Worm (Caenorhabditis elegans) whole organism, L3 larva: ENCODE data around the gene ZC443.4.
"Not testable (repeated sequence)": the region's sequence is repeated elsewhere in the genome, so short reads cannot be mapped to it uniquely, and the experiment has no call there.

Source experiments
- R02D3.7 ChIP-seq: fragments of 150-350 bp; optimal IDR thresholded peaks from 2 replicates; lab custom pipeline; 2014; ENCODE audit warnings: missing biosample characterization, missing genetic modification characterization
- ZK546.5 ChIP-seq: sonication (generic microtip); optimal IDR thresholded peaks from 2 replicates; lab custom pipeline; 2017; ENCODE audit warnings: missing biosample characterization, missing genetic modification characterization
- aly-2 ChIP-seq: fragments of 150-350 bp; optimal IDR thresholded peaks from 2 replicates; lab custom pipeline; 2014; ENCODE audit warnings: missing biosample characterization, missing genetic modification characterization
- ama-1 ChIP-seq: fragments of 150-350 bp; optimal IDR thresholded peaks from 2 replicates; lab custom pipeline; 2018
- ceh-16 ChIP-seq: sonication (generic microtip); optimal IDR thresholded peaks from 2 replicates; lab custom pipeline; 2017; ENCODE audit warnings: missing biosample characterization, missing genetic modification characterization
- ceh-28 ChIP-seq: fragments of 150-350 bp; optimal IDR thresholded peaks from 2 replicates; lab custom pipeline; 2014; ENCODE audit warnings: missing biosample characterization, missing genetic modification reagents, missing genetic modification characterization
- ceh-82 ChIP-seq: fragments of 150-350 bp; optimal IDR thresholded peaks from 2 replicates; lab custom pipeline; 2014; ENCODE audit warnings: missing biosample characterization, missing genetic modification characterization
- egl-27 ChIP-seq: sonication (generic microtip); optimal IDR thresholded peaks from 4 replicates; lab custom pipeline; 2017; ENCODE audit warnings: missing biosample characterization, missing genetic modification reagents, missing genetic modification characterization
- egl-5 ChIP-seq: fragments of 150-350 bp; optimal IDR thresholded peaks from 2 replicates; lab custom pipeline; 2017; ENCODE audit warnings: missing biosample characterization, missing genetic modification reagents, missing genetic modification characterization, inconsistent platforms
- elt-1 ChIP-seq: fragments of 150-350 bp; optimal IDR thresholded peaks from 2 replicates; lab custom pipeline; 2014; ENCODE audit warnings: missing biosample characterization, missing genetic modification characterization
- elt-2 ChIP-seq: sonication (generic microtip); optimal IDR thresholded peaks from 2 replicates; lab custom pipeline; 2016; ENCODE audit warnings: missing genetic modification reagents, mild to moderate bottlenecking, missing genetic modification characterization, missing compliant biosample characterization
- eor-1 ChIP-seq, 2 experiments: fragments of 150-350 bp; optimal IDR thresholded peaks; 2 replicates each; lab custom pipeline; 2014 to 2018; ENCODE audit warnings: missing biosample characterization in 2 of 2, missing genetic modification characterization in 2 of 2
- fkh-10 ChIP-seq: sonication (generic microtip); optimal IDR thresholded peaks from 2 replicates; lab custom pipeline; 2017; ENCODE audit warnings: missing biosample characterization, missing genetic modification reagents, missing genetic modification characterization
- fos-1 ChIP-seq: fragments of 150-350 bp; optimal IDR thresholded peaks from 2 replicates; lab custom pipeline; 2014; ENCODE audit warnings: missing biosample characterization, missing genetic modification characterization
- jun-1 ChIP-seq: fragments of 150-350 bp; optimal IDR thresholded peaks from 2 replicates; lab custom pipeline; 2014; ENCODE audit warnings: missing biosample characterization, missing genetic modification reagents, missing genetic modification characterization
- lin-15B ChIP-seq: fragments of 150-350 bp; optimal IDR thresholded peaks from 2 replicates; lab custom pipeline; 2014; ENCODE audit warnings: missing biosample characterization, missing genetic modification characterization
- lsy-12 ChIP-seq: sonication (generic microtip); optimal IDR thresholded peaks from 2 replicates; lab custom pipeline; 2016; ENCODE audit warnings: mild to moderate bottlenecking, missing genetic modification characterization, missing compliant biosample characterization
- nfya-1 ChIP-seq: sonication (generic microtip); optimal IDR thresholded peaks from 2 replicates; lab custom pipeline; 2017; ENCODE audit warnings: missing genetic modification characterization, mild to moderate bottlenecking, missing compliant biosample characterization, antibody characterized with exemption, moderate library complexity; ENCODE audit not compliant: insufficient read depth
- nhr-11 ChIP-seq: fragments of 150-350 bp; optimal IDR thresholded peaks from 2 replicates; lab custom pipeline; 2014; ENCODE audit warnings: missing biosample characterization, missing genetic modification characterization
- nhr-23 ChIP-seq: fragments of 150-350 bp; optimal IDR thresholded peaks from 2 replicates; lab custom pipeline; 2014; ENCODE audit warnings: missing biosample characterization, missing genetic modification reagents, missing genetic modification characterization
- nhr-237 ChIP-seq: fragments of 150-350 bp; optimal IDR thresholded peaks from 2 replicates; lab custom pipeline; 2014; ENCODE audit warnings: missing biosample characterization, missing genetic modification characterization
- nhr-25 ChIP-seq: sonication (generic microtip); optimal IDR thresholded peaks from 2 replicates; lab custom pipeline; 2017; ENCODE audit warnings: missing biosample characterization, missing genetic modification characterization
- nhr-28 ChIP-seq: fragments of 150-350 bp; optimal IDR thresholded peaks from 2 replicates; lab custom pipeline; 2014; ENCODE audit warnings: missing biosample characterization, missing genetic modification characterization
- nhr-67 ChIP-seq: fragments of 150-350 bp; optimal IDR thresholded peaks from 2 replicates; lab custom pipeline; 2014; ENCODE audit warnings: missing biosample characterization, missing genetic modification characterization
- nhr-76 ChIP-seq: fragments of 150-350 bp; sonication (generic microtip); optimal IDR thresholded peaks from 5 replicates; lab custom pipeline; 2014; ENCODE audit warnings: missing biosample characterization, missing genetic modification characterization
- nhr-77 ChIP-seq: fragments of 150-350 bp; optimal IDR thresholded peaks from 2 replicates; lab custom pipeline; 2014; ENCODE audit warnings: missing biosample characterization, missing genetic modification characterization
- pha-4 ChIP-seq: fragments of 150-350 bp; optimal IDR thresholded peaks from 2 replicates; lab custom pipeline; 2014; ENCODE audit warnings: missing biosample characterization, missing genetic modification reagents, missing genetic modification characterization
- pqm-1 ChIP-seq: fragments of 150-350 bp; optimal IDR thresholded peaks from 2 replicates; lab custom pipeline; 2017; ENCODE audit warnings: missing biosample characterization, missing genetic modification characterization, inconsistent platforms
- sea-2 ChIP-seq: fragments of 150-350 bp; sonication (generic microtip); optimal IDR thresholded peaks from 4 replicates; lab custom pipeline; 2014; ENCODE audit warnings: missing biosample characterization, missing genetic modification reagents, missing genetic modification characterization
- snpc-4 ChIP-seq: fragments of 150-350 bp; optimal IDR thresholded peaks from 2 replicates; lab custom pipeline; 2014; ENCODE audit warnings: missing biosample characterization, missing genetic modification characterization
- tbx-2 ChIP-seq: sonication (generic microtip); optimal IDR thresholded peaks from 2 replicates; lab custom pipeline; 2016; ENCODE audit warnings: mild to moderate bottlenecking, missing genetic modification characterization, missing compliant biosample characterization
- unc-62 ChIP-seq: fragments of 150-350 bp; sonication (generic microtip); optimal IDR thresholded peaks from 4 replicates; lab custom pipeline; 2014; ENCODE audit warnings: missing biosample characterization, missing genetic modification reagents, missing genetic modification characterization
- zag-1 ChIP-seq: fragments of 150-350 bp; optimal IDR thresholded peaks from 2 replicates; lab custom pipeline; 2014; ENCODE audit warnings: missing biosample characterization, missing genetic modification characterization
- ztf-11 ChIP-seq: fragments of 150-350 bp; optimal IDR thresholded peaks from 2 replicates; lab custom pipeline; 2014; ENCODE audit warnings: missing biosample characterization, missing genetic modification characterization

Gene ZC443.4

DNA sequence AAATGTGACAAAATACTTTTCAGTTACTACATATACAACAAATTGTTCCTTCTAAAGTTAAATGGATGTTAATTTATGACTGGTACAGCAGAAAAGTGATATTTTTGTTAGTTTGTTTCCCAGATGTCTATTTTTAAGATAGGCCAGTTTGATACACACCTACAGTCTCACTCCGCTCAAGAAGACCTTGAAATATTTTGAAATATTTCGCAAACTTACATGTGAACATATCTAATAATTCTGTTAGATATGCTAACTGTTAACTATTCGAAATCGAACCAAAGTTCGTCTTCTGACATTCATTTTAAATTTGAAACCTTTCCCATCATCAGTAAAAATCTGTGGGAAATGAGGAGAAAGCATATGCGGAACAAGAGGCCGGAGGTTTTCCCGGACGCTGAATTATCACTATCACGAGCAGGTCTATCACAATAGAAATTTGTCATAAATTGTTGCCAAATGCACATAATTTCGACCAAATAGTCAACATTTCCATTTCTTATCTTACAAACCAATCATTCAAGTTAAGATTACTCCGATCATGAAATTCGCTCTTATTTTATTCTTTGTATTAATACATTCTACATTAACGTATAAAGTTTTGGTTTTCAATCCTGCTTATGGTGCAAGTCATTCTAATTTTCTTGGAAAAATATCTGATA lies at the start of gene ZC443.4, which contains the start of gene ugt-18:
TSS of gene ZC443.4 (minus strand) at position 95 of the 662 bp plus-strand sequence.
TSS of gene ugt-18 (plus strand) at position 469 of the 662 bp plus-strand sequence.
- TF ChIP-seq nhr-77 (tag; lab: Kevin White, UChicago) (no peak), pqm-1 (peak; percentile 68), elt-2 (peak; percentile 31), jun-1 (peak; percentile 65), fkh-10 (GFP tag; lab: Kevin White, UChicago) (no peak)

DNA sequence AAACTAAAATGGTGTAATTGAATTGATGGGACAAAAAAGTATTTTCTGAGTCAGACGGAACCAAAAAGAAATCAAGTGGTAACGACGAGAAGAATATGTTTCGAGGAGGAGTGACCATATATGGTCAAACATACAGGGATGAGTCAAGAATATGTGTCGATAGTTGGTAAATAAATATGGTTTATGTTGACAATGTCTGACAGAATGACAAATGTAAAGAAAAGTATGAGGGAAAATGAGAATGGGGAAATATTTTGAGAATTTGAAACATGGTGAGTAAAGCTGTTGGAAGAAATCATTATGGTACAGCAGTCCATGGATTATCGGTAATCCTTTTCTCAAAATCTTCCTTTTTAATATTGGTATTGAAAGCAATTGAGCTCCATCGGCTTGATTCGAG lies 48.3 kb upstream of the ZC443.4 start, which contains the start of gene nspg-1:
TSS of gene nspg-1 (minus strand) at position 101 of the 400 bp plus-strand sequence.
- TF ChIP-seq lin-15B (tag; lab: Kevin White, UChicago), result no peak
- peak; percentile 49 for TF ChIP-seq pha-4 (tag; lab: Kevin White, UChicago)
- TF ChIP-seq, all 47 proteins: peak for 1

DNA sequence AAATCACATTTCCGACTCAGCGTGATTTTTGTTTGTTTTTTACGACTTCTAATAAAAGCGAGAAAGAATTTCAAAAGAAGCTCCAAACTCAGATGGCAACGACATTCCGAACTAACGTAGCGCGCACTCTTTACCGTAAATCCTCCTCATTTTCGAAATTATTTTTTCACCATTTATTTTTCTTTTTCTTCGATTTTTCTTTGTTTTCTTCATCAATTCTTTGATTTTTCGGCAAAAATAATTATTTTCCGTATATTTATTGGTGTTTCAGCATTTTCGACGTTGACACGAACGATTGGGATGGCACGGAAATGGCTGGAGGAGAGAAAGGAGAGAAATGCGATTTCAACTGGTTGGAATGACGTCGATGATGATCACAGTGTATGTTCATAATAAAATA lies 45.9 kb upstream of the ZC443.4 start, which contains the start of gene T07F10.5:
TSS of gene T07F10.5 (plus strand) at position 301 of the 400 bp plus-strand sequence.
- TF ChIP-seq nhr-28; fkh-10 (GFP tag; lab: Kevin White, UChicago); nhr-67 (tag; lab: Kevin White, UChicago): not testable (repeated sequence)
- TF ChIP-seq, all 47 proteins: peak for 0; not testable (repeated sequence) for 47

DNA sequence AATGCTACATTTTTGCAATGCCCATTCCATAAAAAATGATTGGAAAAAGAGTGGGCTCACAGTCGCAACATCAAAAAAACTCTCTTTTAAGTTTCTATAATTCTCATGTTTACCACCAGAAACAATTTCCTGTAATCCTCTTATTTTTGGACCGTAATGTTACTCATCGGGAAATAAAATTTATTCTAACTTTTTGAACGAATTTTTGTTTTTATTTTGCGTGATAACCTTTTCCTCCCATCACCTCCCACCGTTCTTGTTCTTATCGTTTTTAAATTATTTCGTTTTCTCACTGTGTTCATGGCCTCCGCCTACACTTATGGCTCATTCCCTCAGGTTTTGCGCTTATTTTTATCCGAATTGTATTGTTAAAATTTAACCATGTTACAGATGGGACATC lies 39.5 kb upstream of the ZC443.4 start, which contains the start of gene anp-1:
TSS of gene anp-1 (plus strand) at position 301 of the 400 bp plus-strand sequence.
- no peak for TF ChIP-seq nhr-76 (tag; lab: Kevin White, UChicago)
- no peak for TF ChIP-seq fos-1 (tag; lab: Kevin White, UChicago)
- no peak for TF ChIP-seq sea-2
- TF ChIP-seq aly-2 (tag; lab: Kevin White, UChicago), result no peak
- TF ChIP-seq lsy-12 (tag; lab: Kevin White, UChicago), result no peak
- TF ChIP-seq egl-5, result no peak
- TF ChIP-seq zag-1 (tag; lab: Kevin White, UChicago), result no peak
- no peak for TF ChIP-seq nhr-237 (tag; lab: Kevin White, UChicago)
- no peak for TF ChIP-seq ztf-11 (tag; lab: Kevin White, UChicago)
- no peak for TF ChIP-seq elt-2
- TF ChIP-seq ama-1 (lab: Kevin White, UChicago), result no peak
- TF ChIP-seq egl-27 (tag; lab: Kevin White, UChicago), result no peak
- TF ChIP-seq nfya-1, result no peak
- no peak for TF ChIP-seq R02D3.7 (tag; lab: Kevin White, UChicago)
- no peak for TF ChIP-seq tbx-2 (tag; lab: Kevin White, UChicago)

DNA sequence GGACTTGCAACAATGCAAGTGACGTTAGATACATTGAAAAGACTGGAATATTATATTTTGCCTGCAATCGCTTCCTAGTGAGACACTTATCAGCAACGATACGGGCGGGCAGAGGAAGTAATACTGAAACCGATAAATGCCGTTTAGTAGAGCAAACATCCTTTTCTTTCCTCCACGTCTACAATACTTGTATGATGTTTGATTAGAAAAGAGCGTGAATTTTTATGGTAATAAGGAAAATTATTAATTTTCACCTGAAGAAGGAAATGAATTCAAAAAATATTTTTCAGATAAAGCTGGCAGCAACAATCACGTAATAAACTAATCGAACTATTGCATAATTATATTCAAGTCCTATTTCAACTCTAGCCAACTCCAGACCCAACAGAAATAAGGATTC lies 35.1 kb upstream of the ZC443.4 start, which contains the start of gene C44H9.7:
TSS of gene C44H9.7 (minus strand) at position 101 of the 400 bp plus-strand sequence.
- TF ChIP-seq unc-62 (GFP tag; lab: Kevin White, UChicago) (no peak), elt-2 (peak; percentile 7)

DNA sequence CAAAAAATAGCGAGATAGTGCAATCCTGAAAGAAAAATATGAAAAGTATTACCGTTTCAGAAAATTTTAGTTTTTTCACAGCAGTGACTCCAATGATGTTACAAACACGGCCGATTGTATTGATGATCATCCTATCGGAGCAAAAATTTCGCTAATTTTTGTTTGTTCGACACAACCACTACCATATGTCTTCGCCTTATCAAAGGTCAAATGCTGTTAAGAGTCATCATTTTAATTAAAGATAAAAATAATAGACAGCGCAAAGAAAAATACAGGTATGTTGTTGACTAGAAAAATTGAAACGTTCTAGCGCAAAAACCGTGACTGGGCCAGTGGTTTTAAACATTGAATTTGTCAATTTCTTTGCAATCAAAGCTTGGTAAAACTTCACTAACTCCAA lies 32.7 kb upstream of the ZC443.4 start:
- TF ChIP-seq ceh-16 (no peak), nhr-11 (tag; lab: Kevin White, UChicago) (no peak), ZK546.5 (tag; lab: Kevin White, UChicago) (no peak), pqm-1 (peak; percentile 69), jun-1 (peak; percentile 13), ama-1 (lab: Kevin White, UChicago) (no peak), elt-2 (peak; percentile 58), aly-2 (tag; lab: Kevin White, UChicago) (no peak), ceh-28 (no peak)

DNA sequence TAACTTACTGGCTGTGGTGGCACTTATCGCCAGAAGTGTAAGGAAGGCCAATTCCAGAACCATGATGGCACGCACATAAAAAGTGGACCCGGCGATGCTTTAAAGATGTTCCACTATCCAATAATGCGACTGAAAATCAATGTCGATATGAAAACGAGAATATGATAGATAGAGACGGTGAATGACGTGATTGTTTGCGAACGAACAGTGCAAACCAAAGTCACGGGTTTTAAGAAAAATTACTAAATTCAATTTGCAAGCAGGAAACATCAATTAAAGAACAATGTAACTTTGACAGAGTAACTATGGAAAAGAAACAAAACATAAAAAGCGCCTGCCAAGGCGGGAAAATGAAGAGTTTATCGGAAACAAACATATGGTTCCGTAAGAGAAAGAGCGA lies 30.1 kb upstream of the ZC443.4 start, which contains the start of gene C44H9.5:
TSS of gene C44H9.5 (minus strand) at position 129 of the 400 bp plus-strand sequence.
- no peak for TF ChIP-seq nfya-1
- no peak for TF ChIP-seq sea-2
- TF ChIP-seq nhr-67 (tag; lab: Kevin White, UChicago), result no peak
- no peak for TF ChIP-seq ZK546.5 (tag; lab: Kevin White, UChicago)
- peak; percentile 49 for TF ChIP-seq elt-2
- no peak for TF ChIP-seq snpc-4
- no peak for TF ChIP-seq fos-1 (tag; lab: Kevin White, UChicago)
- no peak for TF ChIP-seq nhr-25 (tag; lab: Kevin White, UChicago)
- no peak for TF ChIP-seq aly-2 (tag; lab: Kevin White, UChicago)
- no peak for TF ChIP-seq elt-1 (tag; lab: Kevin White, UChicago)
- TF ChIP-seq nhr-23 (tag; lab: Kevin White, UChicago), result no peak
- TF ChIP-seq tbx-2 (tag; lab: Kevin White, UChicago), result no peak
- TF ChIP-seq ceh-16, result no peak
- TF ChIP-seq zag-1 (tag; lab: Kevin White, UChicago), result no peak
- no peak for TF ChIP-seq ceh-82
- TF ChIP-seq eor-1 (tag; optimal IDR thresholded peaks at IDR 0.05; lab: Kevin White, UChicago), result no peak
- peak; percentile 66 for TF ChIP-seq pqm-1
